Fruit fly (Drosophila melanogaster): ENCODE measurements around the gene CG43783.

DNA sequence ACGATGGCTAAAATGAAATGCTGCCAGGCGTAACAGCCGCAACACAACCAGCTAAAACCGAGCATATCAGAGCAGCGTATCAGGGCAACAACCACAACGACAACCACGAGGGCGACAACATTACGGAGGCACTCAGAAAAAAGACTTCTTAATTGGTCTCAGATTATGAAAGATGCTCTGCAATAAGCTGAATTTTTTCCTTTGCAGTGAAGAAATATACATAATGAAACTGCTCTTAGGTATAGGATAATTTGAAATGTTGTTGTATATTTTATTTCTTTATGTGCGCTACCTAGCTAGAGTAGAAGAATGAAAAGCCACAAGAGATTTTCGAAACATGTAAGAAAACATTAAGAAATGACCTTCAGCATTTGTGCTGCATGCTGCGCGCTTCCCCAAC lies 24.5 kb downstream of the CG43783 start:
- TF ChIP-seq fkh (GFP tag; optimal IDR thresholded peaks at IDR 0.05) (no peak), CG10669 (GFP tag; optimal IDR thresholded peaks at IDR 0.05) (no peak), CG9139 (GFP tag; optimal IDR thresholded peaks at IDR 0.05) (no peak), Ets96B (tag; optimal IDR thresholded peaks at IDR 0.05) (no peak), CG11294 (GFP tag; IDR thresholded peaks at IDR 0.05) (no peak)

Data from whole organism, prepupa.